Worm (Caenorhabditis elegans): Measurements from ENCODE around the gene oac-11.

The oac-11 gene

DNA sequence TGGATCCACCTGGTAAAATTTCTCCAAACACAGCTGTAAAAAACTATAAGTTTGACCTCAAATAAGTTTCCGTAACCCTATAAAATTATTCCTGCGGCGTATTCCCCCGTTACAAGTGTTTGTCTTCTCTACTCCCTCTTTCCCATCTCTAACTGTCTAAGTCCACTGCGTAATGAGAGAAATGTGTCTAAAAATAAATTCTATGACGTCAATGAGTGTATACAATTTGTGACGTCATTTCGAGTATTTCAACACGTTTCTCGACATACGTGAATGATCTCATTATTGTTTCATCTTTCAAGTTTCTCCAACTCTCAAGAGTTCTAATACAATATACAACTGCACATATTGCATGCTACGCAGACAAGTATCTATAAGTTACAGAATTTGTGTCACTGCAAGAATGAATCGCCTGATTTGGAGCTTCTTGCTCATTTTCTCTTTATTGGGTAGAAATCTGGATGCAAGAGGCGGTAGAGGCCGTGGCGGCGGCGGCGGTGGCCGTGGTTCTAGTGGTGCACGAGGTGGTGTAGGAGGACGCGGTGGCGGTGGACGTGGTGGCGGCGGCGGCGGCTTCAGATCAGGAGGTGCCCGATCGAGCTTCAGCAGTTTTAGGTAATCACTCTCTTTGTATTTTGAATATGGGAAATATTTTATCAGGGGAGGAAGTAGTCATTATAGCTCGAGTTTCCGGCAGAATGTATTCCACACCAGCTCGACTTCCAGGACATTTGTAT, 37.2 kb upstream of the oac-11 start, which contains the start of gene F53C3.6 (continued):
- no peak for TF ChIP-seq nhr-27 (tag; optimal IDR thresholded peaks at IDR 0.05)
- no peak for TF ChIP-seq Y56A3A.18 (GFP tag; IDR thresholded peaks at IDR 0.05)
- no peak for TF ChIP-seq ztf-25 (GFP tag; IDR thresholded peaks at IDR 0.05)
- no peak for TF ChIP-seq F22D6.2 (tag; optimal IDR thresholded peaks at IDR 0.05)
- no peak for TF ChIP-seq madf-3 (GFP tag; IDR thresholded peaks at IDR 0.05)
- TF ChIP-seq attf-5 (GFP tag; optimal IDR thresholded peaks at IDR 0.05) = peak; percentile 31
- TF ChIP-seq attf-6 (GFP tag; IDR thresholded peaks at IDR 0.05) = no peak
- no peak for TF ChIP-seq ceh-58 (GFP tag; IDR thresholded peaks at IDR 0.05)
- TF ChIP-seq ets-4 (GFP tag; optimal IDR thresholded peaks at IDR 0.05) = no peak
- no peak for TF ChIP-seq mcd-1 (GFP tag; IDR thresholded peaks at IDR 0.05)
- TF ChIP-seq hmg-20 (GFP tag; IDR thresholded peaks at IDR 0.05) = no peak
- TF ChIP-seq aptf-2 (GFP tag; conservative IDR thresholded peaks at IDR 0.05) = no peak
- no peak for TF ChIP-seq D2030.7 (GFP tag; IDR thresholded peaks at IDR 0.05)
- TF ChIP-seq unc-130 (GFP tag; optimal IDR thresholded peaks at IDR 0.05) = no peak
- no peak for TF ChIP-seq B0336.3 (GFP tag; IDR thresholded peaks at IDR 0.05)
- no peak for TF ChIP-seq aptf-3 (GFP tag; IDR thresholded peaks at IDR 0.05)
- no peak for TF ChIP-seq repo-1 (tag; optimal IDR thresholded peaks at IDR 0.05)
- no peak for TF ChIP-seq nhr-90 (tag; optimal IDR thresholded peaks at IDR 0.05)
- TF ChIP-seq somi-1 (GFP tag; optimal IDR thresholded peaks at IDR 0.05) = no peak
- 0 out of 2 replicates have a peak, but pooled peaks have one; percentile 40 for TF ChIP-seq lin-26 (GFP tag; IDR thresholded peaks at IDR 0.05)
- no peak for TF ChIP-seq ekl-4 (GFP tag; IDR thresholded peaks at IDR 0.05)
- no peak for TF ChIP-seq Y79H2A.3 (GFP tag; conservative IDR thresholded peaks at IDR 0.05)
- TF ChIP-seq nfya-2 (GFP tag; IDR thresholded peaks at IDR 0.05) = no peak
- TF ChIP-seq let-526 (GFP tag; IDR thresholded peaks at IDR 0.05) = no peak
- TF ChIP-seq nfya-1 (tag; optimal IDR thresholded peaks at IDR 0.05; ENCODE audit: borderline replicate concordance, insufficient read depth) = no peak
- no peak for TF ChIP-seq zim-3 (tag; optimal IDR thresholded peaks at IDR 0.05)
- 0 out of 2 replicates have a peak, but pooled peaks have one; percentile 28 for TF ChIP-seq dox-1 (GFP tag; IDR thresholded peaks at IDR 0.05)
- peak; percentile 31 for TF ChIP-seq ceh-27 (GFP tag; optimal IDR thresholded peaks at IDR 0.05)
- TF ChIP-seq ztf-6 (GFP tag; IDR thresholded peaks at IDR 0.05) = no peak
- TF ChIP-seq sea-2 (GFP tag; IDR thresholded peaks at IDR 0.05) = no peak
- no peak for TF ChIP-seq snpc-4 (GFP tag; optimal IDR thresholded peaks at IDR 0.05)
- no peak for TF ChIP-seq snpc-4 (tag; optimal IDR thresholded peaks at IDR 0.05)
- no peak for TF ChIP-seq hrde-1 (tag; optimal IDR thresholded peaks at IDR 0.05; ENCODE audit: borderline replicate concordance)
- TF ChIP-seq egrh-3 (GFP tag; IDR thresholded peaks at IDR 0.05) = peak; percentile 85
- no peak for TF ChIP-seq lag-1 (GFP tag; IDR thresholded peaks at IDR 0.05)
- no peak for TF ChIP-seq chd-7 (tag; optimal IDR thresholded peaks at IDR 0.05)
- no peak for TF ChIP-seq ztf-26 (tag; optimal IDR thresholded peaks at IDR 0.05)

DNA sequence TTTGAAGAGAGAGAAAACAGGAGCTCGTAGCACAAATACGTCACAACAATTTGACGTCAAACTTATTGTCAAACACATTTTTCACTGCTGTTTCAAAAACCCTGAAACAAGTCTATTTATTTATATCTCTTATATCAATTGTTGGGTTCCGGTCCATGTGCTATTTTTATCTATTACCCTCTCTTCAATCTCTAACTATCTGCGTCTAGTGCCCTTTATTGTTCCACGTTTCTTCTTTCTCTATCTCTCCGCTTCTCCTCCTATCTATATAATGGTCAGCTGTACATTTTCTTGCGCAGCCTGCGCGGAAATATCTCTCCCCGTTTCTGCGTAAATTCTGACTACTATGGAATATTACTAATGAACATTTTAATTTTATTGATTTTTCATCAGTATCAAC, 36.2 kb upstream of the oac-11 start:
- TF ChIP-seq attf-3 (GFP tag; conservative IDR thresholded peaks at IDR 0.05) (no peak), hmg-1.2 (GFP tag; IDR thresholded peaks at IDR 0.05) (peak; percentile 88)
